Fruit fly (Drosophila melanogaster): ENCODE data around the gene CG2211.
A peak's percentile ranks its signal among the peaks of the same experiment; 100 is the strongest.

CG2211 gene

dm6 chr3L:1376014-1376745 lies 41.0 kb upstream of the CG2211 start (continued):
- no peak for TF ChIP-seq CG31365 (tag; optimal IDR thresholded peaks at IDR 0.05)
- TF ChIP-seq CG9437 (GFP tag; optimal IDR thresholded peaks at IDR 0.05): peak; percentile 29
- no peak for TF ChIP-seq gsb (GFP tag; IDR thresholded peaks at IDR 0.05)
- TF ChIP-seq MBD-R2 (GFP tag; IDR thresholded peaks at IDR 0.05): no peak
- TF ChIP-seq CG13624 (GFP tag; optimal IDR thresholded peaks at IDR 0.05): no peak
- TF ChIP-seq lab (GFP tag; optimal IDR thresholded peaks at IDR 0.05): peak; percentile 54
- TF ChIP-seq al (GFP tag; IDR thresholded peaks at IDR 0.05): 0 out of 2 replicates have a peak, but pooled peaks have one; percentile 6
- TF ChIP-seq Ravus (GFP tag; IDR thresholded peaks at IDR 0.05): no peak
- no peak for TF ChIP-seq CG4404 (GFP tag; IDR thresholded peaks at IDR 0.05)
- TF ChIP-seq sim (GFP tag; IDR thresholded peaks at IDR 0.05): no peak
- TF ChIP-seq CG1529 (GFP tag; optimal IDR thresholded peaks at IDR 0.05): peak; percentile 10
- peak; percentile 46 for TF ChIP-seq CG2678 (tag; optimal IDR thresholded peaks at IDR 0.05)
- peak; percentile 61 for TF ChIP-seq unc-4 (GFP tag; IDR thresholded peaks at IDR 0.05; ENCODE audit: partially characterized antibody)
- peak; percentile 54 for TF ChIP-seq Sry-δ (GFP tag; optimal IDR thresholded peaks at IDR 0.05)
- 0 out of 3 replicates have a peak, but pooled peaks have one; percentile 52 for TF ChIP-seq HLH4C (GFP tag; IDR thresholded peaks at IDR 0.05; ENCODE audit: partially characterized antibody)
- peak; percentile 19 for TF ChIP-seq CG13775 (GFP tag; optimal IDR thresholded peaks at IDR 0.05)
- no peak for TF ChIP-seq pan (optimal IDR thresholded peaks at IDR 0.05)
- peak in 1 of 2 experiments; percentile 66 for TF ChIP-seq pan (GFP tag; optimal IDR thresholded peaks at IDR 0.05 in 1 of 2, IDR thresholded peaks at IDR 0.05 in 1 of 2)
- TF ChIP-seq CG17829 (tag; optimal IDR thresholded peaks at IDR 0.05): peak; percentile 34
- TF ChIP-seq CG17912 (GFP tag; optimal IDR thresholded peaks at IDR 0.05): no peak
- no peak for TF ChIP-seq ERR (GFP tag; optimal IDR thresholded peaks at IDR 0.05)
- peak; percentile 78 for TF ChIP-seq Ets65A (GFP tag)
- no peak for TF ChIP-seq Lim3 (GFP tag; IDR thresholded peaks at IDR 0.05)
- TF ChIP-seq Xrp1 (GFP tag; IDR thresholded peaks at IDR 0.05): peak; percentile 72
- TF ChIP-seq CG7928 (GFP tag; optimal IDR thresholded peaks at IDR 0.05): no peak
- peak; percentile 33 for TF ChIP-seq gcm (GFP tag; optimal IDR thresholded peaks at IDR 0.05)
- TF ChIP-seq Kr (GFP tag; optimal IDR thresholded peaks at IDR 0.05): no peak
- 0 out of 2 replicates have a peak, but pooled peaks have one; percentile 5 for TF ChIP-seq CG4730 (GFP tag; IDR thresholded peaks at IDR 0.05)
- TF ChIP-seq pum (GFP tag; optimal IDR thresholded peaks at IDR 0.05): peak; percentile 17
- peak; percentile 18 for TF ChIP-seq Fer1 (GFP tag; optimal IDR thresholded peaks at IDR 0.05)
- no peak for TF ChIP-seq CG3281 (GFP tag; optimal IDR thresholded peaks at IDR 0.05)
- TF ChIP-seq ssp (GFP tag; IDR thresholded peaks at IDR 0.05): peak; percentile 43; the same call in 1 of the 2 replicates
- TF ChIP-seq usp (GFP tag; optimal IDR thresholded peaks at IDR 0.05): no peak
- no peak for TF ChIP-seq gfzf (GFP tag; optimal IDR thresholded peaks at IDR 0.05)
- TF ChIP-seq CG6254 (GFP tag; optimal IDR thresholded peaks at IDR 0.05): peak; percentile 22
- no peak for TF ChIP-seq sc (optimal IDR thresholded peaks at IDR 0.05)
- TF ChIP-seq sc (GFP tag; optimal IDR thresholded peaks at IDR 0.05): no peak
- TF ChIP-seq CG15601 (tag; optimal IDR thresholded peaks at IDR 0.05): peak; percentile 41
- no peak for TF ChIP-seq HLH54F (GFP tag; optimal IDR thresholded peaks at IDR 0.05)
- TF ChIP-seq trh (GFP tag; optimal IDR thresholded peaks at IDR 0.05): peak; percentile 9
- TF ChIP-seq CG7271 (tag; optimal IDR thresholded peaks at IDR 0.05): no peak
- peak; percentile 63 for TF ChIP-seq dmrt99B (tag; optimal IDR thresholded peaks at IDR 0.05)
- no peak for TF ChIP-seq ftz-f1 (GFP tag; optimal IDR thresholded peaks at IDR 0.05)
- 0 out of 2 replicates have a peak, but pooled peaks have one; percentile 21 for TF ChIP-seq Ada2b (GFP tag; IDR thresholded peaks at IDR 0.05)
- TF ChIP-seq wor (GFP tag; IDR thresholded peaks at IDR 0.05): no peak
- 0 out of 3 replicates have a peak, but pooled peaks have one; percentile 45 for TF ChIP-seq vnd (GFP tag; IDR thresholded peaks at IDR 0.05; ENCODE audit: partially characterized antibody)
- no peak for TF ChIP-seq cwo (GFP tag; optimal IDR thresholded peaks at IDR 0.05)
- no peak for TF ChIP-seq CG10147 (GFP tag; optimal IDR thresholded peaks at IDR 0.05)
- no peak for TF ChIP-seq mirr (GFP tag; optimal IDR thresholded peaks at IDR 0.05)
- TF ChIP-seq trem (tag; optimal IDR thresholded peaks at IDR 0.05): no peak

All from whole organism, embryonic.